Worm (Caenorhabditis elegans) whole organism, mixed stage, embryonic: Measurements from ENCODE around the gene srh-146.

Experiments used
- blmp-1 ChIP-seq: fragments of 150-350 bp; optimal IDR thresholded peaks from 2 replicates; lab custom pipeline; 2014; ENCODE audit warnings: missing biosample characterization, missing genetic modification characterization
- flh-1 ChIP-seq: fragments of 200-800 bp; sonication (Bioruptor generic); optimal IDR thresholded peaks from 2 replicates; lab custom pipeline; 2018; ENCODE audit warnings: mild to moderate bottlenecking, missing genetic modification characterization, moderate library complexity, missing compliant biosample characterization
- lin-13 ChIP-seq: fragments of 150-350 bp; optimal IDR thresholded peaks from 2 replicates; lab custom pipeline; 2014; ENCODE audit warnings: missing biosample characterization, missing genetic modification characterization
- lin-32 ChIP-seq: fragments of 200-800 bp; sonication (Bioruptor generic); optimal IDR thresholded peaks from 2 replicates; lab custom pipeline; 2018; ENCODE audit warnings: mild to moderate bottlenecking, missing genetic modification characterization, missing compliant biosample characterization
- mep-1 ChIP-seq: fragments of 150-350 bp; optimal IDR thresholded peaks from 2 replicates; lab custom pipeline; 2017; ENCODE audit warnings: missing biosample characterization, missing genetic modification reagents, missing genetic modification characterization, inconsistent platforms
- mls-2 ChIP-seq: sonication (generic microtip); optimal IDR thresholded peaks from 2 replicates; lab custom pipeline; 2016; ENCODE audit warnings: mild to moderate bottlenecking, missing genetic modification characterization, moderate library complexity, missing compliant biosample characterization
- nhr-12 ChIP-seq: fragments of 150-350 bp; optimal IDR thresholded peaks from 2 replicates; lab custom pipeline; 2014; ENCODE audit warnings: missing biosample characterization, missing genetic modification characterization
- nhr-2 ChIP-seq: fragments of 150-350 bp; optimal IDR thresholded peaks from 2 replicates; lab custom pipeline; 2014; ENCODE audit warnings: missing biosample characterization, missing genetic modification characterization
- nhr-237 ChIP-seq: fragments of 150-350 bp; optimal IDR thresholded peaks from 2 replicates; lab custom pipeline; 2014; ENCODE audit warnings: missing biosample characterization, missing genetic modification characterization
- nhr-28 ChIP-seq: fragments of 150-350 bp; optimal IDR thresholded peaks from 2 replicates; lab custom pipeline; 2014; ENCODE audit warnings: missing biosample characterization, missing genetic modification characterization
- nhr-76 ChIP-seq: sonication (generic microtip); optimal IDR thresholded peaks from 2 replicates; lab custom pipeline; 2017; ENCODE audit warnings: missing biosample characterization, missing genetic modification characterization
- unc-62 ChIP-seq: fragments of 150-350 bp; optimal IDR thresholded peaks from 2 replicates; lab custom pipeline; 2014; ENCODE audit warnings: missing biosample characterization, missing genetic modification reagents, missing genetic modification characterization

ce11 chrV:2960894-2961293, 46.8 kb downstream of the srh-146 start, which contains the start of gene srw-144:
- no peak for TF ChIP-seq nhr-237 (tag; lab: Kevin White, UChicago)
- no peak for TF ChIP-seq nhr-76 (tag; lab: Kevin White, UChicago)
- TF ChIP-seq nhr-2: no peak
- no peak for TF ChIP-seq blmp-1
- no peak for TF ChIP-seq nhr-28
- TF ChIP-seq mep-1 (tag; lab: Kevin White, UChicago): no peak
- TF ChIP-seq lin-13 (tag; lab: Kevin White, UChicago): no peak
- no peak for TF ChIP-seq nhr-12
- no peak for TF ChIP-seq mls-2 (tag; lab: Kevin White, UChicago)
- TF ChIP-seq lin-32 (GFP tag; lab: Kevin White, UChicago): no peak
- TF ChIP-seq flh-1 (GFP tag; lab: Kevin White, UChicago): no peak
- TF ChIP-seq unc-62: no peak
